Fruit fly (Drosophila melanogaster) whole organism, wandering third instar larva: Measurements from ENCODE around the gene Argk2.

Experiments used
- HLH106 ChIP-seq: fragments of 200-800 bp; optimal IDR thresholded peaks from 3 replicates; lab custom pipeline; 2019; ENCODE audit warnings: missing biosample characterization, mild to moderate bottlenecking, missing genetic modification characterization, moderate library complexity
- pan ChIP-seq: fragments of >200 bp; optimal IDR thresholded peaks from 2 replicates; lab custom pipeline; 2017

- TF ChIP-seq pan (no peak), HLH106 (no peak)
Measured at dm6 chr3L:9019196-9019662, 28.0 kb upstream of the Argk2 start, which contains the start of gene Doc2.
